Fruit fly (Drosophila melanogaster) Kc167 (cell line): ENCODE results near the gene EMC2A.

Experiments used
- h ChIP-seq: fragments of >200 bp; optimal IDR thresholded peaks from 3 replicates; lab custom pipeline; 2018; ENCODE audit warnings: missing external identifiers
- insv ChIP-seq: fragments of >200 bp; optimal IDR thresholded peaks from 3 replicates; lab custom pipeline; 2018; ENCODE audit warnings: missing external identifiers

DNA sequence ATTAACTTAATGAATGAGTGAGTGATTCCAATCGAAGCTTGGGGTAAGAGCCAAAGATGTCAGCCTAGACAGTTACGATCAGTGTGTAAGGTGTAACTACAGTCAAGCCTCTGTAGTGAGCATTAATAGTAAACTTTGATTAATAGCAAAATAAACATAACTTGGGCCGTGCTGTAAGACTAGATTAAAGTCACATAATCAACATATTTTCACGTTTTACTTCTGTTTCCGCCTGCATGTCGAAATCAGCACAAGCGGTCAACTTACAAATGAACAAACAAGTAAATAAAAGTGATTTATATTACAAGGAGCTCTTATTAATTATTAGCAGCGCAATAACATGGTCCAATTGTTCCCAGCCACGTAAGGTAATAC, 8.0 kb downstream of the EMC2A start:
- TF ChIP-seq h: no peak
- TF ChIP-seq insv (lab: Kevin White, UChicago): no peak
